Worm (Caenorhabditis elegans): ENCODE data around the gene panl-3.
A peak's percentile ranks its signal among the peaks of the same experiment; 100 is the strongest.

DNA sequence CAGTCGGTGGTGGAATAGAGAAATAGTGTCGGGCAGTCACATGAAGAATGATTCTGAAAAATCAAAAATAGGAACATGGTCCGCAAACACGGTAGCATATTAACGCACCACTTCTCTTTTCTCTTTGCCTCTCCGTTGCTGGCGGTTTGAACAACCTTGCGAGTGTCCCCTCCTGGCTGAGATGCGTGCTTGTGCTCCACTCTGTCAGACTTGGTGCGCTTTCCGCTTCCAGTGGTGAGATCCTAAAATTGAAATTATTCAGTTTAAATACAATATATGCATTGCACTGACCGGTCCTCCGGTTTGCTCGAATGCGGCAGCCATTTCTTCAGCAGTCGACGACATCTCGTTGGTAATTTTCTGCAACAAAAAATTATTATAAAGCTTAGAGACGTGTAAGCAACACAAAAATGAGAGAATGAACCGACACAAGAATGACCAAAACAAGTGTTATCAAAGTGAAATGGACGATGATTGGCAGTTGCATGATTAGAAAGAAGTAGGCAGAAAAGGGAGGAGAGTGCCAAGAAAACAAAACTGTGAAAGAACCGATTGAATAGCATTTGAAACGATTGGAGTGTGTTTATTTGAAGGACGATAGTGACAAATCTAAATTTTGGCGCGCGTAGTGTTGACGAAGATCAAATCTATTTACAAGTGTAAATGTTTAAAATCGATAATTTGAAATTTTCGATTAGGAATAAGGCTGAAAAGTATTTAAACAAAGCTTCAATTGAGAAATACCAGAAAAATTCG is 6.4 kb downstream of the panl-3 start, which contains the start of gene ZK632.9:
- TF ChIP-seq elt-2 (tag; optimal IDR thresholded peaks at IDR 0.05) (peak; percentile 28), nfya-1 (tag; optimal IDR thresholded peaks at IDR 0.05; ENCODE audit: insufficient read depth) (peak; percentile 21), lsy-12 (tag; optimal IDR thresholded peaks at IDR 0.05) (no peak), ama-1 (optimal IDR thresholded peaks at IDR 0.05) (peak; percentile 57), ztf-11 (tag; optimal IDR thresholded peaks at IDR 0.05) (no peak), snpc-4 (tag; optimal IDR thresholded peaks at IDR 0.05) (no peak), elt-3 (tag; optimal IDR thresholded peaks at IDR 0.05) (no peak), nhr-28 (tag; optimal IDR thresholded peaks at IDR 0.05) (no peak), daf-12 (tag; optimal IDR thresholded peaks at IDR 0.05) (no peak), egl-27 (tag; optimal IDR thresholded peaks at IDR 0.05) (no peak), unc-39 (tag; optimal IDR thresholded peaks at IDR 0.05) (no peak), nhr-76 (tag; optimal IDR thresholded peaks at IDR 0.05) (no peak), unc-62 (GFP tag; optimal IDR thresholded peaks at IDR 0.05) (no peak)

Data from whole organism, L3 larva.